Fruit fly (Drosophila melanogaster) Kc167 (cell line): ENCODE results near the gene CG4768.

Experiments used
- Myc ChIP-seq: fragments of >200 bp; optimal IDR thresholded peaks from 2 replicates; lab custom pipeline; 2017; ENCODE audit warnings: missing external identifiers
- Sin3A ChIP-seq: fragments of >200 bp; optimal IDR thresholded peaks from 2 replicates; lab custom pipeline; 2018; ENCODE audit warnings: missing external identifiers
- h ChIP-seq: fragments of >200 bp; optimal IDR thresholded peaks from 3 replicates; lab custom pipeline; 2018; ENCODE audit warnings: missing external identifiers
- insv ChIP-seq: fragments of >200 bp; optimal IDR thresholded peaks from 3 replicates; lab custom pipeline; 2018; ENCODE audit warnings: missing external identifiers
- psq ChIP-seq: fragments of >200 bp; optimal IDR thresholded peaks from 2 replicates; lab custom pipeline; 2017; ENCODE audit warnings: missing external identifiers
- ttk ChIP-seq: sonication (Bioruptor generic); optimal IDR thresholded peaks from 2 replicates; lab custom pipeline; 2017; ENCODE audit warnings: missing external identifiers

Gene CG4768

dm6 chrX:16800530-16801027, 8.7 kb downstream of the CG4768 start, which contains the start of the genes CG9132 and CG4789:
TSS of gene CG9132 (minus strand) at chrX:16800710.
TSS of gene CG4789 (plus strand) at chrX:16800930.
- TF ChIP-seq ttk (lab: Kevin White, UChicago): no peak
- no peak for TF ChIP-seq h (lab: Kevin White, UChicago)
- no peak for TF ChIP-seq Myc (lab: Kevin White, UChicago)
- no peak for TF ChIP-seq Sin3A (lab: Kevin White, UChicago)
- no peak for TF ChIP-seq psq (lab: Kevin White, UChicago)
- no peak for TF ChIP-seq insv

- TF ChIP-seq Myc (lab: Kevin White, UChicago): no peak
- no peak for TF ChIP-seq psq (lab: Kevin White, UChicago)
- no peak for TF ChIP-seq ttk (lab: Kevin White, UChicago)
- TF ChIP-seq h (lab: Kevin White, UChicago): no peak
Observed at dm6 chrX:16803299-16803698, 11.4 kb downstream of the CG4768 start, which contains the start of the genes Rai1 and CG13005. TSS of gene Rai1 (minus strand) at chrX:16803344. TSS of gene CG13005 (plus strand) at chrX:16803650.

dm6 chrX:16805768-16806167, 13.8 kb downstream of the CG4768 start, which contains the start of gene ppk28:
TSS of gene ppk28 (plus strand) at chrX:16806068.
- TF ChIP-seq psq (lab: Kevin White, UChicago) (no peak), ttk (lab: Kevin White, UChicago) (no peak), insv (no peak), Sin3A (lab: Kevin White, UChicago) (no peak)

- TF ChIP-seq ttk (lab: Kevin White, UChicago) (no peak), insv (no peak), h (lab: Kevin White, UChicago) (no peak), Myc (lab: Kevin White, UChicago) (no peak), psq (lab: Kevin White, UChicago) (no peak), Sin3A (lab: Kevin White, UChicago) (no peak)
Observed at dm6 chrX:16808654-16809053, 16.7 kb downstream of the CG4768 start.

dm6 chrX:16809093-16809492, 17.2 kb downstream of the CG4768 start:
- no peak for TF ChIP-seq psq (lab: Kevin White, UChicago)
- no peak for TF ChIP-seq Myc (lab: Kevin White, UChicago)
- no peak for TF ChIP-seq Sin3A (lab: Kevin White, UChicago)
- TF ChIP-seq ttk (lab: Kevin White, UChicago): no peak
- no peak for TF ChIP-seq h (lab: Kevin White, UChicago)
- TF ChIP-seq insv: no peak

- TF ChIP-seq insv (no peak), ttk (lab: Kevin White, UChicago) (no peak)
Observed at dm6 chrX:16811213-16811749, 19.4 kb downstream of the CG4768 start, which contains the start of gene CG4829. TSS of gene CG4829 (plus strand) at chrX:16811699.

- no peak for TF ChIP-seq ttk (lab: Kevin White, UChicago)
- no peak for TF ChIP-seq Myc (lab: Kevin White, UChicago)
- no peak for TF ChIP-seq Sin3A (lab: Kevin White, UChicago)
- no peak for TF ChIP-seq psq (lab: Kevin White, UChicago)
- TF ChIP-seq h (lab: Kevin White, UChicago): no peak
- TF ChIP-seq insv: no peak
Observed at dm6 chrX:16813226-16813625, 21.3 kb downstream of the CG4768 start.

- TF ChIP-seq ttk (lab: Kevin White, UChicago) (no peak), Myc (lab: Kevin White, UChicago) (no peak), Sin3A (lab: Kevin White, UChicago) (no peak), insv (no peak), psq (lab: Kevin White, UChicago) (no peak), h (lab: Kevin White, UChicago) (no peak)
Observed at dm6 chrX:16814351-16814750, 22.4 kb downstream of the CG4768 start.

dm6 chrX:16815168-16815567, 23.2 kb downstream of the CG4768 start:
- no peak for TF ChIP-seq ttk (lab: Kevin White, UChicago)
- TF ChIP-seq psq (lab: Kevin White, UChicago): no peak
- no peak for TF ChIP-seq h (lab: Kevin White, UChicago)
- no peak for TF ChIP-seq Myc (lab: Kevin White, UChicago)
- no peak for TF ChIP-seq insv
- TF ChIP-seq Sin3A (lab: Kevin White, UChicago): no peak

dm6 chrX:16816500-16816899, 24.6 kb downstream of the CG4768 start:
- TF ChIP-seq insv: no peak
- TF ChIP-seq h (lab: Kevin White, UChicago): no peak
- TF ChIP-seq Sin3A (lab: Kevin White, UChicago): no peak
- TF ChIP-seq ttk (lab: Kevin White, UChicago): no peak
- TF ChIP-seq Myc (lab: Kevin White, UChicago): no peak
- TF ChIP-seq psq (lab: Kevin White, UChicago): no peak

- no peak for TF ChIP-seq Sin3A (lab: Kevin White, UChicago)
- no peak for TF ChIP-seq h (lab: Kevin White, UChicago)
- TF ChIP-seq insv: no peak
- TF ChIP-seq psq (lab: Kevin White, UChicago): no peak
- no peak for TF ChIP-seq Myc (lab: Kevin White, UChicago)
- TF ChIP-seq ttk (lab: Kevin White, UChicago): no peak
Observed at dm6 chrX:16818186-16818585, 26.3 kb downstream of the CG4768 start.

- TF ChIP-seq h (lab: Kevin White, UChicago) (no peak), Sin3A (lab: Kevin White, UChicago) (no peak), psq (lab: Kevin White, UChicago) (no peak), insv (no peak), Myc (lab: Kevin White, UChicago) (no peak), ttk (lab: Kevin White, UChicago) (no peak)
Observed at dm6 chrX:16820665-16821064, 28.7 kb downstream of the CG4768 start.
